Worm (Caenorhabditis elegans) whole organism, L4 larva: ENCODE data around the gene nex-4.

Source experiments
- F37D6.2 ChIP-seq: sonication (generic microtip); optimal IDR thresholded peaks from 2 replicates; lab custom pipeline; 2016; ENCODE audit warnings: mild to moderate bottlenecking, missing genetic modification characterization, missing compliant biosample characterization
- F44E2.7 ChIP-seq: fragments of 200-800 bp; sonication (Bioruptor generic); IDR thresholded peaks from 2 replicates; pipeline ENCODE4 v2.1.2; 2022; ENCODE audit warnings: missing genetic modification characterization, missing compliant biosample characterization
- T26A8.4 ChIP-seq: fragments of 200-800 bp; sonication (Bioruptor generic); IDR thresholded peaks from 2 replicates; pipeline ENCODE4 v1.3.6; 2022; ENCODE audit warnings: missing genetic modification characterization, missing compliant biosample characterization
- aly-2 ChIP-seq: sonication (generic microtip); optimal IDR thresholded peaks from 2 replicates; lab custom pipeline; 2018; ENCODE audit warnings: missing biosample characterization, missing genetic modification characterization
- ama-1 ChIP-seq: fragments of 150-350 bp; optimal IDR thresholded peaks from 2 replicates; lab custom pipeline; 2014; ENCODE audit warnings: inconsistent platforms, mixed read lengths
- ceh-32 ChIP-seq: sonication (generic microtip); optimal IDR thresholded peaks from 2 replicates; lab custom pipeline; 2016; ENCODE audit warnings: mild to moderate bottlenecking, missing genetic modification characterization, missing compliant biosample characterization; ENCODE audit not compliant: poor library complexity
- ceh-82 ChIP-seq: sonication (generic microtip); optimal IDR thresholded peaks from 2 replicates; lab custom pipeline; 2017; ENCODE audit warnings: missing biosample characterization, missing genetic modification characterization
- ctbp-1 ChIP-seq: fragments of 200-800 bp; sonication (Bioruptor generic); IDR thresholded peaks from 2 replicates; pipeline ENCODE4 v1.3.6; 2022; ENCODE audit warnings: missing genetic modification reagents, missing genetic modification characterization, missing compliant biosample characterization
- dmd-8 ChIP-seq: fragments of 200-800 bp; sonication (Bioruptor generic); IDR thresholded peaks from 2 replicates; pipeline ENCODE4 v1.3.6; 2022; ENCODE audit warnings: missing genetic modification characterization, missing compliant biosample characterization
- dmd-9 ChIP-seq: fragments of 200-800 bp; sonication (Bioruptor generic); IDR thresholded peaks from 2 replicates; pipeline ENCODE4 v1.3.6; 2022; ENCODE audit warnings: missing genetic modification reagents, missing genetic modification characterization, missing compliant biosample characterization
- fkh-10 ChIP-seq: fragments of 150-350 bp; optimal IDR thresholded peaks from 2 replicates; lab custom pipeline; 2014; ENCODE audit warnings: missing biosample characterization, missing genetic modification reagents, missing genetic modification characterization
- hif-1 ChIP-seq, 2 experiments: sonication (generic microtip); optimal IDR thresholded peaks; 2 replicates each; lab custom pipeline; 2016 to 2017; ENCODE audit warnings: missing compliant biosample characterization in 2 of 2, missing genetic modification characterization in 2 of 2, missing genetic modification reagents in 2 of 2, missing genotype in 2 of 2, mild to moderate bottlenecking in 1 of 2
- hlh-11 ChIP-seq: fragments of 200-800 bp; sonication (Bioruptor generic); optimal IDR thresholded peaks from 2 replicates; lab custom pipeline; 2018; ENCODE audit warnings: mild to moderate bottlenecking, missing genetic modification characterization, missing compliant biosample characterization
- hlh-30 ChIP-seq: sonication (generic microtip); optimal IDR thresholded peaks from 2 replicates; lab custom pipeline; 2017; ENCODE audit warnings: antibody characterized with exemption, mild to moderate bottlenecking, missing genetic modification characterization, missing compliant biosample characterization; ENCODE audit not compliant: insufficient read depth
- lim-7 ChIP-seq: fragments of 200-800 bp; sonication (Bioruptor generic); IDR thresholded peaks from 2 replicates; pipeline ENCODE4 v1.3.6; 2022; ENCODE audit warnings: missing genetic modification characterization, missing compliant biosample characterization
- lin-1 ChIP-seq: fragments of 200-800 bp; sonication (Bioruptor generic); IDR thresholded peaks from 2 replicates; pipeline ENCODE4 v1.3.6; 2022; ENCODE audit warnings: missing genetic modification reagents, missing genetic modification characterization, missing compliant biosample characterization
- lin-13 ChIP-seq: fragments of 150-350 bp; optimal IDR thresholded peaks from 2 replicates; lab custom pipeline; 2014; ENCODE audit warnings: missing biosample characterization, missing genetic modification reagents, missing genetic modification characterization
- lin-15B ChIP-seq: fragments of 150-350 bp; sonication (generic microtip); optimal IDR thresholded peaks from 3 replicates; lab custom pipeline; 2014; ENCODE audit warnings: missing biosample characterization, missing genetic modification characterization
- lin-39 ChIP-seq: fragments of 150-350 bp; optimal IDR thresholded peaks from 2 replicates; lab custom pipeline; 2014; ENCODE audit warnings: missing biosample characterization, missing genetic modification reagents, missing genetic modification characterization
- madf-5 ChIP-seq, 2 experiments: fragments of 200-800 bp; sonication (Bioruptor generic); IDR thresholded peaks; 2 replicates each; pipeline ENCODE4 v1.3.6; 2022; ENCODE audit warnings: missing compliant biosample characterization in 2 of 2, missing genetic modification characterization in 2 of 2
- nhr-10 ChIP-seq: fragments of 150-350 bp; optimal IDR thresholded peaks from 2 replicates; lab custom pipeline; 2014; ENCODE audit warnings: missing biosample characterization, missing genetic modification characterization
- nhr-102 ChIP-seq: sonication (generic microtip); optimal IDR thresholded peaks from 2 replicates; lab custom pipeline; 2016; ENCODE audit warnings: mild to moderate bottlenecking, missing genetic modification characterization, moderate library complexity, missing compliant biosample characterization
- nhr-28 ChIP-seq: fragments of 150-350 bp; optimal IDR thresholded peaks from 2 replicates; lab custom pipeline; 2014; ENCODE audit warnings: missing biosample characterization, missing genetic modification characterization
- nhr-42 ChIP-seq: fragments of 200-800 bp; sonication (Bioruptor generic); IDR thresholded peaks from 2 replicates; pipeline ENCODE4 v1.3.6; 2022; ENCODE audit warnings: missing genetic modification characterization, missing compliant biosample characterization
- nhr-77 ChIP-seq: fragments of 150-350 bp; optimal IDR thresholded peaks from 2 replicates; lab custom pipeline; 2014; ENCODE audit warnings: missing biosample characterization, missing genetic modification characterization
- pha-4 ChIP-seq, 2 experiments: fragments of 150-350 bp in 1 of 2; fragments of 200-800 bp in 1 of 2; sonication (Bioruptor generic) in 1 of 2; IDR thresholded peaks in 1 of 2; optimal IDR thresholded peaks in 1 of 2; 2 replicates each; pipeline versions ENCODE4 v1.3.6 to Lab custom; 2014 to 2022; ENCODE audit warnings: missing genetic modification characterization in 2 of 2, missing genetic modification reagents in 2 of 2, missing biosample characterization in 1 of 2, missing compliant biosample characterization in 1 of 2
- rbr-2 ChIP-seq: sonication (generic microtip); optimal IDR thresholded peaks from 2 replicates; lab custom pipeline; 2016; ENCODE audit warnings: missing genotype, missing genetic modification characterization, missing compliant biosample characterization
- snpc-1.2 ChIP-seq: fragments of 200-800 bp; sonication (Bioruptor generic); IDR thresholded peaks from 2 replicates; pipeline ENCODE4 v1.3.6; 2022; ENCODE audit warnings: missing genetic modification reagents, missing genetic modification characterization, missing compliant biosample characterization
- spr-1 ChIP-seq: sonication (generic microtip); optimal IDR thresholded peaks from 2 replicates; lab custom pipeline; 2016; ENCODE audit warnings: mild to moderate bottlenecking, missing genetic modification characterization, missing compliant biosample characterization
- spr-3 ChIP-seq: fragments of 200-800 bp; sonication (Bioruptor generic); optimal IDR thresholded peaks from 2 replicates; lab custom pipeline; 2018; ENCODE audit warnings: mild to moderate bottlenecking, missing genetic modification characterization, missing compliant biosample characterization
- unc-130 ChIP-seq: sonication (generic microtip); optimal IDR thresholded peaks from 2 replicates; lab custom pipeline; 2016; ENCODE audit warnings: missing genetic modification reagents, missing genetic modification characterization, missing compliant biosample characterization
- unc-62 ChIP-seq, 3 experiments: fragments of 150-350 bp in 1 of 3; sonication (generic microtip); optimal IDR thresholded peaks in 2 of 3; peaks in 1 of 3; 1 replicate in 1 of 3; 2 replicates in 2 of 3; lab custom pipeline; 2014 to 2017; ENCODE audit warnings: missing biosample characterization in 3 of 3, missing genetic modification characterization in 3 of 3, missing genetic modification reagents in 3 of 3, missing genotype in 1 of 3
- vab-7 ChIP-seq: fragments of 200-800 bp; sonication (Bioruptor generic); IDR thresholded peaks from 2 replicates; pipeline ENCODE4 v1.3.6; 2022; ENCODE audit warnings: missing genetic modification reagents, missing genetic modification characterization, missing compliant biosample characterization
- zfp-2 ChIP-seq: sonication (generic microtip); optimal IDR thresholded peaks from 2 replicates; lab custom pipeline; 2016; ENCODE audit warnings: mild to moderate bottlenecking, missing genetic modification characterization, missing compliant biosample characterization
- zip-11 ChIP-seq: fragments of 200-800 bp; sonication (Bioruptor generic); IDR thresholded peaks from 2 replicates; pipeline ENCODE4 v1.3.6; 2022; ENCODE audit warnings: missing genetic modification characterization, missing compliant biosample characterization
- zip-2 ChIP-seq: fragments of 150-350 bp; optimal IDR thresholded peaks from 2 replicates; lab custom pipeline; 2014; ENCODE audit warnings: missing biosample characterization, missing genetic modification characterization
- ztf-11 ChIP-seq: fragments of 150-350 bp; optimal IDR thresholded peaks from 2 replicates; lab custom pipeline; 2014; ENCODE audit warnings: missing biosample characterization, missing genetic modification characterization

Gene nex-4

DNA sequence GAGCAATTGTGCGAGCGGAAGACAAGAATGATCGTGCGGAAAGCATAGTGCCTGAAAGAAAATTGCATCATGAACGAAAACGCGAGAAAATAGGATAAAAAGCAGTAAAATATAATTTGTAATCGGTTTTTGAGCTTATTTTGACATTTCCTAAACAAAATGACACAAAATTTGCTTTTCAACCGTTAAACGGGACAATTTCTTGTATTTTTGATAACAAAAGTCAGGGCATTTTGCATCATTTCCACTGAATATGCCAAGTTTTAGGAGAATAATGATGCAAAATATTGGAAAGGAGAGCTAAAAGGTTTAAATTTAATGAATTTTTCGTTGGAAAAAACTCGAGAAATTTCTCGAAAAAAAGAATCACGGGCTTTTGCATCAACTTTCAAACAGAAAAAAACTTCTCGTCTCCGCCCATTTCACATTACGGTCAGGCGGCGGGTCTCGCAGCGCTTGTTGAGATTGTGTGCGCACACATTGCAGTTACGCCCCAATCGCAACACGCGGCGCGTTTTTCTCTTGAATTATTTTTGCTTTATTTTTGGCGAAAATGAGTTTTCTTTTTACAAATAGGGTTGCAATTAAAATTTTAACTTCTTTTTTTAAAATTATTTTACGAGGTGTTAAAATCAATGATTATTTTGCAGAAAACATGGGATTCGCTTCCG, 24.4 kb upstream of the nex-4 start, which contains the start of the genes hsp-6 and C37H5.5 (continued):
- TF ChIP-seq dmd-9 (GFP tag; lab: Robert Waterston, UW), result no peak
- no peak for TF ChIP-seq zfp-2 (tag; lab: Kevin White, UChicago)
- TF ChIP-seq lin-39 (tag; lab: Kevin White, UChicago), result no peak
- TF ChIP-seq hlh-30 (tag; lab: Kevin White, UChicago), result peak; percentile 99
- TF ChIP-seq hif-1 (tag; optimal IDR thresholded peaks at IDR 0.05; lab: Kevin White, UChicago), result peak in 1 of 2 experiments; percentile 76
- peak; percentile 70 for TF ChIP-seq pha-4 (GFP tag; IDR thresholded peaks at IDR 0.05; lab: Robert Waterston, UW)
- TF ChIP-seq pha-4 (tag; optimal IDR thresholded peaks at IDR 0.05; lab: Kevin White, UChicago), result no peak
- TF ChIP-seq zip-2 (tag; lab: Kevin White, UChicago), result no peak
- TF ChIP-seq zip-11 (GFP tag; lab: Robert Waterston, UW), result no peak
- peak; percentile 73 for TF ChIP-seq unc-130 (GFP tag; lab: Kevin White, UChicago)
- no peak for TF ChIP-seq F44E2.7
- no peak for TF ChIP-seq aly-2 (tag; lab: Kevin White, UChicago)
- no peak for TF ChIP-seq lin-1
- TF ChIP-seq lim-7 (GFP tag; lab: Robert Waterston, UW), result no peak

DNA sequence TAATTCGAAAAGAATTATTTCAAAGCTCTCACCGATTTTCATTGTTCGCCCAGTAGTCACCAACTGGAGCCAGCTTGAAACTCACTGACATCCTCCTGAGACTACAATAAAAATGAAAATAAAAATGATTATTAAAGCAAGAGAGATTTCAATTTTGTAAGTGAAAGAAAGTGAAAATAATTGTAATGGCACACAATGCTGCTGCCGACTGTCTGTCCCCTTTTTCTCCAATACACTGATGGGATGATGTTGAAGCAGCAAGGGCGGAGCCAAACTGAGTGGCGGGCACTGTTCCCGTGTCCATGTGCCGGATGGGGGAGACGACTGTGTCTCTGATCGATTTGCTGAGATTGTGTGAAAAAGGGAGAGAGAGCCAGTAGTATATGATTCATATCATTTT, 17.0 kb upstream of the nex-4 start, which contains the start of gene C37H5.14:
Gene C37H5.14 (minus strand): TSS at position 101 of the 400 bp plus-strand sequence.
- TF ChIP-seq lin-15B (no peak), F44E2.7 (no peak), spr-1 (tag; lab: Kevin White, UChicago) (no peak), nhr-77 (tag; lab: Kevin White, UChicago) (no peak), ceh-82 (tag; lab: Kevin White, UChicago) (no peak), lin-13 (GFP tag; lab: Kevin White, UChicago) (no peak), lin-39 (tag; lab: Kevin White, UChicago) (no peak), nhr-102 (tag; lab: Kevin White, UChicago) (no peak), snpc-1.2 (no peak), vab-7 (GFP tag; lab: Robert Waterston, UW) (no peak)

DNA sequence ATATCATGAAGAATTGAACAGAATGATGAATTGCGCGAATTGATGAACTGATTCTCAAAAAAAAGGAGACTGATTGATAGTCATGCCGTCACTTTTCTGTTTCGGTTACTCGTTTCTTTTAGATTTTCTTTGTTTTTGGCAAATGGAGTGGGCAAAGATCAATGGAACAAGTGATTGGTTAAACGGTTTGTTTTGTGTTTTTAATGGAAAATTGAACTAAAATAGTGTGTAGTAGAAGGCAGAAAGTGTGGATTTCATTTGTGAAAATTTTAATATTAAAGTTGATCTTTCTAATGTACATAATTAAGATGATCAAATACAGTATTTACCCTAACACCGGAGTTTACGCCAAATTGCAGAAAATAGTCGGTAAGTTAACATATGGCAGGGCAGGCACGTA, 11.3 kb upstream of the nex-4 start, which contains the start of gene nas-9:
Gene nas-9 (minus strand): TSS at position 101 of the 400 bp plus-strand sequence.
- TF ChIP-seq lin-1 (no peak), nhr-28 (tag; lab: Kevin White, UChicago) (peak; percentile 4), T26A8.4 (GFP tag; lab: Robert Waterston, UW) (no peak), spr-1 (tag; lab: Kevin White, UChicago) (no peak), ztf-11 (tag; lab: Kevin White, UChicago) (no peak), F37D6.2 (tag; lab: Kevin White, UChicago) (no peak), nhr-42 (GFP tag; lab: Robert Waterston, UW) (no peak)

DNA sequence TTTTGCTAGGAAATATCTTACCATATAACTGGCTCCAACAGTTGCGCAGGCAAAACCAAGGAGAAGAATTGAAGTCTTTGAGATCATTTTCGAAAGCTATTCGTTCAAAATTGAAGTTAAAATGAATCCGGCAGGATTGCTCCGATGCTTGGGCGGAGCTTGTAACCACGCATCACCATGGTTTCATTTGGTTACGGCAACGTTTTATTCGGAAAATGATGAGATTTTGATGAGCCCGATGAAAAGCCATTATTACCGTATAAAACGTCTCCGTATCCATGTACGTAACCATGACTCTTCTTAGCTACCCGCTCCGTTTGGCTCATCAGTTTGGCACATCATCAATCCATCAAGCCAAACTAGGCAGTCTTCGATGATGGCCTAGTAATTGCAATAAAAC, 10.1 kb upstream of the nex-4 start, which contains the start of gene cwp-1:
Gene cwp-1 (minus strand): TSS at position 101 of the 400 bp plus-strand sequence.
- TF ChIP-seq ctbp-1 (no peak), ama-1 (lab: Kevin White, UChicago) (no peak), unc-62 (GFP tag; optimal IDR thresholded peaks at IDR 0.05 in 1 of 2; lab: Kevin White, UChicago) (no peak), unc-62 (tag; optimal IDR thresholded peaks at IDR 0.05; lab: Kevin White, UChicago) (no peak), nhr-10 (no peak), hlh-11 (no peak)

DNA sequence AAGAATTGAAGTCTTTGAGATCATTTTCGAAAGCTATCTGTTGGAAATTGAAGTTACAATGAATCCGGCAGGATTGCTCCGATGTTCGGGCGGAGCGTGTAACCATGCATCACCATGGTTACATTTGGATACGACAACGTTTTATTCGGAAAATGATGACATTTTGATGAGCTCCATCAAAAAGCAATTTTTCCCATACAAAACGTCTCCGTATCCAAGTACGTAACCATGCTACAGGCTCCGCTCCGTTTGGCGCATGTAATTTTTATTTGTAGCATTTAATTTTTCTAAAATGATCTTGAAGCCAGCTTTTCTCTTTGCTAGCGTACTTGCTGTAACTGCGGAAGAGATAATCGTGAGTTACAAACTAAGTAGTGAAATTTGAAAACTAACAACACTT, 8.7 kb upstream of the nex-4 start, which contains the start of the genes cwp-2 and cwp-3:
Gene cwp-2 (minus strand): TSS at position 101 of the 400 bp plus-strand sequence.
Gene cwp-3 (plus strand): TSS at position 293 of the 400 bp plus-strand sequence.
- TF ChIP-seq ceh-32 (no peak), madf-5 (GFP tag; IDR thresholded peaks at IDR 0.05; lab: Robert Waterston, UW) (no peak), dmd-8 (GFP tag; lab: Robert Waterston, UW) (no peak), spr-3 (GFP tag; lab: Kevin White, UChicago) (no peak), zip-2 (tag; lab: Kevin White, UChicago) (no peak), rbr-2 (tag; lab: Kevin White, UChicago) (no peak), fkh-10 (GFP tag; lab: Kevin White, UChicago) (no peak), spr-1 (tag; lab: Kevin White, UChicago) (no peak), hlh-11 (no peak), zip-11 (GFP tag; lab: Robert Waterston, UW) (no peak)
